Fruit fly (Drosophila melanogaster) whole organism, embryonic: ENCODE results near the gene Crz.
A peak's percentile ranks its signal among the peaks of the same experiment; 100 is the strongest.

Experiments
- Aef1 ChIP-seq: fragments of 200-800 bp; sonication (Bioruptor generic); IDR thresholded peaks from 3 replicates; pipeline ENCODE4 v1.3.6; 2022; ENCODE audit warnings: missing biosample characterization, missing genetic modification characterization
- CG12391 ChIP-seq: fragments of 200-800 bp; sonication (Bioruptor generic); optimal IDR thresholded peaks from 3 replicates; lab custom pipeline; 2018; ENCODE audit warnings: missing biosample characterization, mild to moderate bottlenecking, missing genetic modification characterization, moderate library complexity
- CG12942 ChIP-seq: fragments of 200-800 bp; sonication (Bioruptor generic); optimal IDR thresholded peaks from 3 replicates; lab custom pipeline; 2016; ENCODE audit warnings: missing biosample characterization, missing genetic modification characterization
- CG15601 ChIP-seq: fragments of 200-800 bp; sonication (Bioruptor generic); optimal IDR thresholded peaks from 3 replicates; lab custom pipeline; 2019; ENCODE audit warnings: missing biosample characterization, mild to moderate bottlenecking, missing genetic modification characterization, moderate library complexity
- CG1647 ChIP-seq: fragments of 200-800 bp; sonication (Bioruptor generic); optimal IDR thresholded peaks from 3 replicates; lab custom pipeline; 2016; ENCODE audit warnings: missing biosample characterization, missing genetic modification characterization
- CG16815 ChIP-seq: fragments of 200-800 bp; sonication (Bioruptor generic); optimal IDR thresholded peaks from 3 replicates; lab custom pipeline; 2017; ENCODE audit warnings: missing biosample characterization, mild to moderate bottlenecking, missing genetic modification characterization
- CG16863 ChIP-seq: fragments of 200-800 bp; sonication (Bioruptor generic); optimal IDR thresholded peaks from 3 replicates; lab custom pipeline; 2016; ENCODE audit warnings: missing biosample characterization, missing genetic modification characterization
- CG17328 ChIP-seq: fragments of 200-800 bp; sonication (Bioruptor generic); IDR thresholded peaks from 2 replicates; pipeline ENCODE4 v1.3.6; 2022; ENCODE audit warnings: missing biosample characterization, missing genetic modification characterization
- CG17359 ChIP-seq: fragments of 200-800 bp; sonication (Bioruptor generic); optimal IDR thresholded peaks from 3 replicates; lab custom pipeline; 2018; ENCODE audit warnings: missing biosample characterization, mild to moderate bottlenecking, missing genetic modification characterization, moderate library complexity
- CG17361 ChIP-seq: fragments of 200-800 bp; sonication (Bioruptor generic); IDR thresholded peaks from 3 replicates; pipeline ENCODE4 v1.3.6; 2022; ENCODE audit warnings: missing biosample characterization, missing genetic modification characterization
- CG18262 ChIP-seq: fragments of 200-800 bp; optimal IDR thresholded peaks from 3 replicates; lab custom pipeline; 2019; ENCODE audit warnings: missing biosample characterization, mild to moderate bottlenecking, missing genetic modification characterization, moderate library complexity
- CG2120 ChIP-seq: fragments of 200-800 bp; sonication (Bioruptor generic); optimal IDR thresholded peaks from 3 replicates; lab custom pipeline; 2016; ENCODE audit warnings: missing biosample characterization, missing genetic modification characterization
- CG32532 ChIP-seq: fragments of 200-800 bp; sonication (Bioruptor generic); IDR thresholded peaks from 2 replicates; pipeline ENCODE4 v1.3.6; 2022; ENCODE audit warnings: missing biosample characterization, missing genetic modification characterization
- CG3407 ChIP-seq: fragments of 200-800 bp; sonication (Bioruptor generic); optimal IDR thresholded peaks from 2 replicates; lab custom pipeline; 2018; ENCODE audit warnings: missing biosample characterization, mild to moderate bottlenecking, missing genetic modification characterization
- CG34422 ChIP-seq: fragments of 200-800 bp; sonication (Bioruptor generic); IDR thresholded peaks from 3 replicates; pipeline ENCODE4 v1.3.6; 2022; ENCODE audit warnings: missing biosample characterization, missing genetic modification characterization
- CG3995 ChIP-seq: fragments of 200-800 bp; sonication (Bioruptor generic); optimal IDR thresholded peaks from 3 replicates; lab custom pipeline; 2016; ENCODE audit warnings: missing biosample characterization, missing genetic modification characterization
- CG42726 ChIP-seq: fragments of 200-800 bp; sonication (Bioruptor generic); IDR thresholded peaks from 2 replicates; pipeline ENCODE4 v1.3.6; 2022; ENCODE audit warnings: missing biosample characterization, missing genetic modification characterization; ENCODE audit not compliant: partially characterized antibody
- CG43689 ChIP-seq: fragments of 200-800 bp; sonication (Bioruptor generic); IDR thresholded peaks from 2 replicates; pipeline ENCODE4 v1.3.6; 2022; ENCODE audit warnings: missing biosample characterization, missing genetic modification characterization
- CG4404 ChIP-seq: fragments of 200-800 bp; sonication (Bioruptor generic); IDR thresholded peaks from 2 replicates; pipeline ENCODE4 v1.3.6; 2022; ENCODE audit warnings: missing biosample characterization, missing genetic modification characterization
- CG4730 ChIP-seq: fragments of 200-800 bp; sonication (Bioruptor generic); IDR thresholded peaks from 2 replicates; pipeline ENCODE4 v1.3.6; 2022; ENCODE audit warnings: missing biosample characterization, missing genetic modification characterization
- CG7372 ChIP-seq: fragments of 200-800 bp; sonication (Bioruptor generic); IDR thresholded peaks from 2 replicates; pipeline ENCODE4 v1.3.6; 2022; ENCODE audit warnings: missing biosample characterization, missing genetic modification characterization
- Chrac-16 ChIP-seq: fragments of 200-800 bp; sonication (Bioruptor generic); optimal IDR thresholded peaks from 3 replicates; lab custom pipeline; 2016; ENCODE audit warnings: missing biosample characterization, missing genetic modification characterization
- Dad ChIP-seq: fragments of 200-800 bp; sonication (Bioruptor generic); optimal IDR thresholded peaks from 3 replicates; lab custom pipeline; 2016; ENCODE audit warnings: missing biosample characterization, missing genetic modification characterization
- Dip3 ChIP-seq: fragments of 200-800 bp; sonication (Bioruptor generic); optimal IDR thresholded peaks from 3 replicates; lab custom pipeline; 2016; ENCODE audit warnings: missing biosample characterization, missing genetic modification characterization
- Fer1 ChIP-seq: fragments of 200-800 bp; sonication (Bioruptor generic); optimal IDR thresholded peaks from 2 replicates; lab custom pipeline; 2017; ENCODE audit warnings: missing biosample characterization, mild to moderate bottlenecking, missing genetic modification characterization
- Fer3 ChIP-seq: fragments of 200-800 bp; sonication (Bioruptor generic); optimal IDR thresholded peaks from 2 replicates; lab custom pipeline; 2018; ENCODE audit warnings: missing biosample characterization, mild to moderate bottlenecking, missing genetic modification characterization, moderate library complexity
- Lpt ChIP-seq: fragments of >200 bp; optimal IDR thresholded peaks from 2 replicates; lab custom pipeline; 2018; ENCODE audit warnings: missing biosample characterization, missing genetic modification characterization
- MBD-R2 ChIP-seq: fragments of 200-800 bp; sonication (Bioruptor generic); IDR thresholded peaks from 2 replicates; pipeline ENCODE4 v1.3.6; 2022; ENCODE audit warnings: missing biosample characterization, missing genetic modification characterization
- Meics ChIP-seq: fragments of 200-800 bp; sonication (Bioruptor generic); optimal IDR thresholded peaks from 2 replicates; lab custom pipeline; 2017; ENCODE audit warnings: missing biosample characterization, mild to moderate bottlenecking, missing genetic modification characterization
- Mes4 ChIP-seq: fragments of 200-800 bp; sonication (Bioruptor generic); optimal IDR thresholded peaks from 2 replicates; lab custom pipeline; 2016; ENCODE audit warnings: missing biosample characterization, missing genetic modification characterization
- NC2β ChIP-seq: fragments of 200-800 bp; sonication (Bioruptor generic); optimal IDR thresholded peaks from 2 replicates; lab custom pipeline; 2016; ENCODE audit warnings: missing biosample characterization, missing genetic modification characterization
- Nf-YC ChIP-seq: fragments of 200-800 bp; optimal IDR thresholded peaks from 3 replicates; lab custom pipeline; 2019; ENCODE audit warnings: missing biosample characterization, mild to moderate bottlenecking, missing genetic modification characterization, moderate library complexity
- Sry-δ ChIP-seq: fragments of 200-800 bp; sonication (Bioruptor generic); optimal IDR thresholded peaks from 2 replicates; lab custom pipeline; 2016; ENCODE audit warnings: missing biosample characterization, missing genetic modification characterization
- Taf1 ChIP-seq: fragments of 200-800 bp; sonication (Bioruptor generic); IDR thresholded peaks from 2 replicates; pipeline ENCODE4 v1.3.6; 2022; ENCODE audit warnings: missing biosample characterization, missing genetic modification characterization
- aop ChIP-seq: fragments of 200-800 bp; sonication (Bioruptor generic); IDR thresholded peaks from 2 replicates; pipeline ENCODE4 v1.3.6; 2022; ENCODE audit warnings: missing biosample characterization, missing genetic modification characterization
- bsh ChIP-seq, 2 experiments: fragments of 200-800 bp; sonication (Bioruptor generic); optimal IDR thresholded peaks; 2 replicates each; lab custom pipeline; 2017 to 2018; ENCODE audit warnings: mild to moderate bottlenecking in 2 of 2, missing biosample characterization in 2 of 2, missing genetic modification characterization in 2 of 2, moderate library complexity in 1 of 2
- cato ChIP-seq: fragments of 200-800 bp; sonication (Bioruptor generic); optimal IDR thresholded peaks from 2 replicates; lab custom pipeline; 2016; ENCODE audit warnings: missing biosample characterization, missing genetic modification characterization, borderline replicate concordance
- corto ChIP-seq: fragments of 200-800 bp; sonication (Bioruptor generic); optimal IDR thresholded peaks from 2 replicates; lab custom pipeline; 2016; ENCODE audit warnings: missing biosample characterization, mild to moderate bottlenecking, missing genetic modification characterization, moderate library complexity
- dpn ChIP-seq, 2 experiments: fragments of 200-800 bp; sonication (Bioruptor generic); optimal IDR thresholded peaks; 3 replicates each; lab custom pipeline; 2016; ENCODE audit warnings: missing biosample characterization in 2 of 2, missing genetic modification characterization in 2 of 2
- fd3F ChIP-seq: fragments of 200-800 bp; sonication (Bioruptor generic); optimal IDR thresholded peaks from 2 replicates; lab custom pipeline; 2018; ENCODE audit warnings: missing biosample characterization, mild to moderate bottlenecking, missing genetic modification characterization, moderate library complexity
- inv ChIP-seq: fragments of 200-800 bp; sonication (Bioruptor generic); IDR thresholded peaks from 2 replicates; pipeline ENCODE4 v1.3.6; 2022; ENCODE audit warnings: missing biosample characterization, missing genetic modification characterization; ENCODE audit not compliant: partially characterized antibody
- lmd ChIP-seq: fragments of 200-800 bp; sonication (Bioruptor generic); IDR thresholded peaks from 2 replicates; pipeline ENCODE4 v1.3.6; 2022; ENCODE audit warnings: missing biosample characterization, missing genetic modification characterization
- nmo ChIP-seq: fragments of 200-800 bp; sonication (Bioruptor generic); optimal IDR thresholded peaks from 2 replicates; lab custom pipeline; 2018; ENCODE audit warnings: missing biosample characterization, mild to moderate bottlenecking, missing genetic modification characterization, moderate library complexity
- otp ChIP-seq: fragments of 200-800 bp; sonication (Bioruptor generic); IDR thresholded peaks from 3 replicates; pipeline ENCODE4, ENCODE4 v1.3.6; 2022; ENCODE audit warnings: missing biosample characterization, missing genetic modification characterization
- pb ChIP-seq: fragments of 200-800 bp; sonication (Bioruptor generic); optimal IDR thresholded peaks from 3 replicates; lab custom pipeline; 2016; ENCODE audit warnings: missing biosample characterization, missing genetic modification characterization
- sd ChIP-seq: fragments of 200-800 bp; sonication (Bioruptor generic); optimal IDR thresholded peaks from 3 replicates; lab custom pipeline; 2018; ENCODE audit warnings: missing biosample characterization, mild to moderate bottlenecking, missing genetic modification characterization, moderate library complexity
- stwl ChIP-seq: fragments of 200-800 bp; sonication (Bioruptor generic); optimal IDR thresholded peaks from 3 replicates; lab custom pipeline; 2018; ENCODE audit warnings: missing biosample characterization, mild to moderate bottlenecking, missing genetic modification characterization, moderate library complexity
- unpg ChIP-seq: fragments of 200-800 bp; sonication (Bioruptor generic); optimal IDR thresholded peaks from 3 replicates; lab custom pipeline; 2018; ENCODE audit warnings: missing biosample characterization, mild to moderate bottlenecking, missing genetic modification characterization, moderate library complexity

Crz gene

dm6 chr3R:14308801-14309217 lies 5.8 kb upstream of the Crz start, which contains the start of gene Polr2I (continued):
- peak; percentile 60 for TF ChIP-seq CG12391
- TF ChIP-seq CG17359 (tag; lab: Kevin White, UChicago) = peak; percentile 7
- no peak for TF ChIP-seq bsh (GFP tag; optimal IDR thresholded peaks at IDR 0.05; lab: Kevin White, UChicago)
- TF ChIP-seq fd3F (GFP tag; lab: Kevin White, UChicago) = peak; percentile 11
- TF ChIP-seq CG4404 (GFP tag; lab: Robert Waterston, UW) = 0 out of 2 replicates have a peak, but pooled peaks have one; percentile 14
- no peak for TF ChIP-seq corto (GFP tag; lab: Kevin White, UChicago)
- TF ChIP-seq CG3995 (GFP tag; lab: Kevin White, UChicago) = peak; percentile 29
- no peak for TF ChIP-seq Fer1 (GFP tag; lab: Kevin White, UChicago)
- peak; percentile 17 for TF ChIP-seq unpg (GFP tag; lab: Kevin White, UChicago)
- TF ChIP-seq CG16815 = peak; percentile 16
- peak; percentile 34 for TF ChIP-seq Nf-YC (tag; lab: Kevin White, UChicago)
- peak; percentile 39 for TF ChIP-seq Chrac-16 (GFP tag; lab: Kevin White, UChicago)
- peak; percentile 4 for TF ChIP-seq CG12942 (GFP tag; lab: Kevin White, UChicago)
- 0 out of 2 replicates have a peak, but pooled peaks have one; percentile 25 for TF ChIP-seq CG42726 (GFP tag; lab: Robert Waterston, UW)
- peak; percentile 50 for TF ChIP-seq CG18262 (tag; lab: Kevin White, UChicago)

- TF ChIP-seq Mes4 (GFP tag; lab: Kevin White, UChicago) (no peak), dpn (GFP tag; optimal IDR thresholded peaks at IDR 0.05; lab: Kevin White, UChicago) (no peak), CG17328 (no peak), CG3407 (GFP tag; lab: Kevin White, UChicago) (no peak), MBD-R2 (GFP tag; lab: Robert Waterston, UW) (no peak), Lpt (GFP tag; lab: Kevin White, UChicago) (no peak), otp (GFP tag; lab: Robert Waterston, UW) (no peak), sd (tag; lab: Kevin White, UChicago) (peak; percentile 47)
These were observed 4.6 kb upstream of the Crz start, which contains the start of gene CG31321 for dm6 chr3R:14310062-14310461. Gene CG31321, plus strand, starts transcription at chr3R:14310362.

dm6 chr3R:14311027-14311426 lies 3.6 kb upstream of the Crz start:
- TF ChIP-seq CG43689 (GFP tag; lab: Robert Waterston, UW) = no peak
- no peak for TF ChIP-seq Dad (GFP tag; lab: Kevin White, UChicago)
- no peak for TF ChIP-seq stwl
- TF ChIP-seq lmd (GFP tag; lab: Robert Waterston, UW) = peak; percentile 55; the same call in 1 of the 2 replicates
- TF ChIP-seq CG32532 (GFP tag; lab: Robert Waterston, UW) = peak; percentile 75
- no peak for TF ChIP-seq cato
- TF ChIP-seq CG15601 (tag; lab: Kevin White, UChicago) = peak; percentile 5
- no peak for TF ChIP-seq Aef1 (GFP tag; lab: Robert Waterston, UW)
- peak; percentile 41 for TF ChIP-seq CG2120
- peak; percentile 8 for TF ChIP-seq nmo (GFP tag; lab: Kevin White, UChicago)
- no peak for TF ChIP-seq CG1647 (GFP tag; lab: Kevin White, UChicago)
- peak; percentile 38 for TF ChIP-seq Meics (GFP tag; lab: Kevin White, UChicago)
- 0 out of 2 replicates have a peak, but pooled peaks have one; percentile 13 for TF ChIP-seq CG7372 (GFP tag; lab: Robert Waterston, UW)
- TF ChIP-seq inv = no peak
- no peak for TF ChIP-seq Sry-δ
- peak; percentile 60; the same call in 1 of the 3 replicates for TF ChIP-seq CG34422
- 0 out of 2 replicates have a peak, but pooled peaks have one; percentile 15 for TF ChIP-seq CG4730 (GFP tag; lab: Robert Waterston, UW)
- TF ChIP-seq CG16863 (GFP tag; lab: Kevin White, UChicago) = peak; percentile 2
- TF ChIP-seq Dip3 (GFP tag; lab: Kevin White, UChicago) = peak; percentile 9
- no peak for TF ChIP-seq aop (GFP tag; lab: Robert Waterston, UW)
- peak; percentile 30; the same call in 1 of the 3 replicates for TF ChIP-seq CG17361 (GFP tag; lab: Robert Waterston, UW)
- TF ChIP-seq pb (GFP tag; lab: Kevin White, UChicago) = no peak
- TF ChIP-seq CG12391 = peak; percentile 33
- no peak for TF ChIP-seq NC2β
- peak; percentile 18 for TF ChIP-seq Fer3
- 0 out of 2 replicates have a peak, but pooled peaks have one; percentile 18 for TF ChIP-seq Taf1
